Worm (Caenorhabditis elegans) whole organism, L1 larva: ENCODE data around the gene F10A3.12.

ENCODE experiments used
- C16A3.4 ChIP-seq: fragments of 150-350 bp; optimal IDR thresholded peaks from 2 replicates; lab custom pipeline; 2014; ENCODE audit warnings: missing biosample characterization, missing genetic modification characterization
- F16B12.6 ChIP-seq: fragments of 150-350 bp; optimal IDR thresholded peaks from 2 replicates; lab custom pipeline; 2014; ENCODE audit warnings: missing biosample characterization, missing genetic modification characterization
- aly-2 ChIP-seq: fragments of 150-350 bp; optimal IDR thresholded peaks from 2 replicates; lab custom pipeline; 2014; ENCODE audit warnings: missing biosample characterization, missing genetic modification characterization
- blmp-1 ChIP-seq: fragments of 150-350 bp; optimal IDR thresholded peaks from 2 replicates; lab custom pipeline; 2014; ENCODE audit warnings: missing biosample characterization, missing genetic modification characterization
- ceh-63 ChIP-seq: fragments of 200-800 bp; sonication (Bioruptor generic); optimal IDR thresholded peaks from 2 replicates; lab custom pipeline; 2018; ENCODE audit warnings: mild to moderate bottlenecking, missing genetic modification characterization, missing compliant biosample characterization
- ceh-88 ChIP-seq: fragments of 200-800 bp; sonication (Bioruptor generic); IDR thresholded peaks from 2 replicates; pipeline ENCODE4 v1.3.6; 2022; ENCODE audit warnings: missing genetic modification characterization, missing compliant biosample characterization
- ceh-90 ChIP-seq: sonication (generic microtip); optimal IDR thresholded peaks from 2 replicates; lab custom pipeline; 2016; ENCODE audit warnings: missing genetic modification characterization, missing compliant biosample characterization
- ces-1 ChIP-seq: fragments of 150-350 bp; optimal IDR thresholded peaks from 2 replicates; lab custom pipeline; 2014; ENCODE audit warnings: missing biosample characterization, missing genetic modification reagents, missing genetic modification characterization
- dpl-1 ChIP-seq, 3 experiments: fragments of 150-350 bp in 2 of 3; sonication (generic microtip) in 1 of 3; optimal IDR thresholded peaks; 2 replicates each; lab custom pipeline; 2014 to 2017; ENCODE audit warnings: missing biosample characterization in 3 of 3, missing genetic modification characterization in 3 of 3, missing genetic modification reagents in 3 of 3
- dsc-1 ChIP-seq: sonication (generic microtip); optimal IDR thresholded peaks from 2 replicates; lab custom pipeline; 2016; ENCODE audit warnings: mild to moderate bottlenecking, missing genetic modification characterization, missing compliant biosample characterization
- efl-1 ChIP-seq, 4 experiments: fragments of 150-350 bp; optimal IDR thresholded peaks in 3 of 4; peaks in 1 of 4; 1 replicate in 1 of 4; 2 replicates in 3 of 4; lab custom pipeline; 2014; ENCODE audit warnings: missing biosample characterization in 2 of 4, missing genetic modification characterization in 2 of 4, missing genetic modification reagents in 2 of 4
- efl-3 ChIP-seq: fragments of 200-800 bp; sonication (Bioruptor generic); optimal IDR thresholded peaks from 2 replicates; lab custom pipeline; 2018; ENCODE audit warnings: mild to moderate bottlenecking, missing genetic modification characterization, missing compliant biosample characterization
- egl-13 ChIP-seq: sonication (generic microtip); optimal IDR thresholded peaks from 2 replicates; lab custom pipeline; 2016; ENCODE audit warnings: missing genotype, missing genetic modification reagents, missing genetic modification characterization, missing compliant biosample characterization
- egl-27 ChIP-seq, 2 experiments: fragments of 150-350 bp in 1 of 2; sonication (generic microtip); optimal IDR thresholded peaks; 3 replicates each; lab custom pipeline; 2017 to 2018; ENCODE audit warnings: missing biosample characterization in 2 of 2, missing genetic modification characterization in 2 of 2, missing genetic modification reagents in 2 of 2
- elt-2 ChIP-seq: sonication (generic microtip); optimal IDR thresholded peaks from 2 replicates; lab custom pipeline; 2016; ENCODE audit warnings: missing genetic modification characterization, mild to moderate bottlenecking, inconsistent platforms, missing compliant biosample characterization, missing genetic modification reagents
- elt-3 ChIP-seq, 6 experiments: fragments of 150-350 bp in 1 of 6; sonication (generic microtip); optimal IDR thresholded peaks; 2 replicates each; lab custom pipeline; 2017 to 2018; ENCODE audit warnings: missing biosample characterization in 6 of 6, missing genetic modification characterization in 6 of 6, inconsistent platforms in 1 of 6
- fkh-8 ChIP-seq: sonication (generic microtip); optimal IDR thresholded peaks from 2 replicates; lab custom pipeline; 2016; ENCODE audit warnings: mild to moderate bottlenecking, missing genetic modification characterization, missing compliant biosample characterization
- fos-1 ChIP-seq: fragments of 150-350 bp; optimal IDR thresholded peaks from 2 replicates; lab custom pipeline; 2014; ENCODE audit warnings: missing biosample characterization, missing genetic modification characterization
- grh-1 ChIP-seq: fragments of 200-800 bp; sonication (Bioruptor generic); IDR thresholded peaks from 2 replicates; pipeline ENCODE4 v1.3.6; 2022; ENCODE audit warnings: missing genetic modification reagents, missing genetic modification characterization, missing compliant biosample characterization
- hpl-2 ChIP-seq: fragments of 150-350 bp; optimal IDR thresholded peaks from 2 replicates; lab custom pipeline; 2014; ENCODE audit warnings: missing biosample characterization, missing genetic modification reagents, missing genetic modification characterization
- irx-1 ChIP-seq: sonication (generic microtip); optimal IDR thresholded peaks from 2 replicates; lab custom pipeline; 2016; ENCODE audit warnings: missing genetic modification characterization, missing compliant biosample characterization
- lin-13 ChIP-seq: fragments of 150-350 bp; optimal IDR thresholded peaks from 2 replicates; lab custom pipeline; 2014; ENCODE audit warnings: missing biosample characterization, missing genetic modification reagents, missing genetic modification characterization
- lin-35 ChIP-seq, 2 experiments: fragments of 150-350 bp; optimal IDR thresholded peaks; 2 replicates each; lab custom pipeline; 2014; ENCODE audit warnings: missing biosample characterization in 2 of 2, missing genetic modification characterization in 2 of 2, missing genetic modification reagents in 2 of 2
- lir-3 ChIP-seq: sonication (generic microtip); optimal IDR thresholded peaks from 2 replicates; lab custom pipeline; 2016; ENCODE audit warnings: mild to moderate bottlenecking, missing genetic modification characterization, moderate library complexity, missing compliant biosample characterization; ENCODE audit not compliant: poor library complexity
- lsy-2 ChIP-seq, 2 experiments: fragments of 150-350 bp; optimal IDR thresholded peaks; 2 replicates each; lab custom pipeline; 2014; ENCODE audit warnings: missing biosample characterization in 2 of 2, missing genetic modification characterization in 2 of 2
- mep-1 ChIP-seq: fragments of 150-350 bp; optimal IDR thresholded peaks from 2 replicates; lab custom pipeline; 2014; ENCODE audit warnings: missing biosample characterization, missing genetic modification characterization
- nhr-12 ChIP-seq: sonication (generic microtip); optimal IDR thresholded peaks from 2 replicates; lab custom pipeline; 2017; ENCODE audit warnings: missing biosample characterization, missing genetic modification characterization
- nhr-19 ChIP-seq: fragments of 200-800 bp; sonication (Bioruptor generic); conservative IDR thresholded peaks from 2 replicates; pipeline ENCODE4 v1.3.6; 2022; ENCODE audit warnings: missing genetic modification characterization, missing compliant biosample characterization
- nhr-20 ChIP-seq: sonication (generic microtip); optimal IDR thresholded peaks from 2 replicates; lab custom pipeline; 2016; ENCODE audit warnings: mild to moderate bottlenecking, missing genetic modification characterization, missing compliant biosample characterization
- nhr-28 ChIP-seq: fragments of 150-350 bp; optimal IDR thresholded peaks from 2 replicates; lab custom pipeline; 2014; ENCODE audit warnings: missing biosample characterization, missing genetic modification characterization
- nhr-71 ChIP-seq: sonication (generic microtip); optimal IDR thresholded peaks from 2 replicates; lab custom pipeline; 2016; ENCODE audit warnings: mild to moderate bottlenecking, missing genetic modification characterization, moderate library complexity, missing compliant biosample characterization
- nhr-84 ChIP-seq: sonication (generic microtip); optimal IDR thresholded peaks from 2 replicates; lab custom pipeline; 2017; ENCODE audit warnings: missing biosample characterization, missing genetic modification characterization
- pag-3 ChIP-seq: sonication (generic microtip); optimal IDR thresholded peaks from 2 replicates; lab custom pipeline; 2017; ENCODE audit warnings: missing genetic modification characterization, mild to moderate bottlenecking, missing compliant biosample characterization, antibody characterized with exemption, borderline replicate concordance; ENCODE audit not compliant: insufficient read depth
- pax-3 ChIP-seq: fragments of 200-800 bp; sonication (Bioruptor generic); optimal IDR thresholded peaks from 2 replicates; lab custom pipeline; 2018; ENCODE audit warnings: mild to moderate bottlenecking, missing genetic modification characterization, moderate library complexity, missing compliant biosample characterization
- pqm-1 ChIP-seq: sonication (generic microtip); optimal IDR thresholded peaks from 3 replicates; lab custom pipeline; 2017; ENCODE audit warnings: missing biosample characterization, missing genetic modification characterization
- skn-1 ChIP-seq: fragments of 150-350 bp; optimal IDR thresholded peaks from 2 replicates; lab custom pipeline; 2014; ENCODE audit warnings: missing biosample characterization, missing genetic modification characterization
- snpc-4 ChIP-seq: fragments of 150-350 bp; optimal IDR thresholded peaks from 2 replicates; lab custom pipeline; 2014; ENCODE audit warnings: missing biosample characterization, missing genetic modification characterization
- swsn-7 ChIP-seq: sonication (generic microtip); optimal IDR thresholded peaks from 2 replicates; lab custom pipeline; 2016; ENCODE audit warnings: missing genetic modification characterization, missing compliant biosample characterization
- tbx-2 ChIP-seq: sonication (generic microtip); optimal IDR thresholded peaks from 2 replicates; lab custom pipeline; 2016; ENCODE audit warnings: missing genetic modification characterization, missing compliant biosample characterization
- unc-98 ChIP-seq: fragments of 200-800 bp; sonication (Bioruptor generic); IDR thresholded peaks from 2 replicates; pipeline ENCODE4 v1.3.6; 2022; ENCODE audit warnings: missing genetic modification characterization, missing compliant biosample characterization
- xbp-1 ChIP-seq: sonication (generic microtip); optimal IDR thresholded peaks from 2 replicates; lab custom pipeline; 2016; ENCODE audit warnings: missing genetic modification characterization, missing compliant biosample characterization
- zip-4 ChIP-seq: fragments of 200-800 bp; sonication (Bioruptor generic); optimal IDR thresholded peaks from 2 replicates; lab custom pipeline; 2018; ENCODE audit warnings: mild to moderate bottlenecking, missing genetic modification characterization, moderate library complexity, missing compliant biosample characterization
- ztf-11 ChIP-seq, 2 experiments: sonication (generic microtip); optimal IDR thresholded peaks; 2 replicates each; lab custom pipeline; 2016 to 2017; ENCODE audit warnings: missing genetic modification characterization in 2 of 2, missing biosample characterization in 1 of 2, missing compliant biosample characterization in 1 of 2
- ztf-4 ChIP-seq: fragments of 150-350 bp; optimal IDR thresholded peaks from 2 replicates; lab custom pipeline; 2014; ENCODE audit warnings: missing biosample characterization, missing genetic modification characterization

F10A3.12 gene

DNA sequence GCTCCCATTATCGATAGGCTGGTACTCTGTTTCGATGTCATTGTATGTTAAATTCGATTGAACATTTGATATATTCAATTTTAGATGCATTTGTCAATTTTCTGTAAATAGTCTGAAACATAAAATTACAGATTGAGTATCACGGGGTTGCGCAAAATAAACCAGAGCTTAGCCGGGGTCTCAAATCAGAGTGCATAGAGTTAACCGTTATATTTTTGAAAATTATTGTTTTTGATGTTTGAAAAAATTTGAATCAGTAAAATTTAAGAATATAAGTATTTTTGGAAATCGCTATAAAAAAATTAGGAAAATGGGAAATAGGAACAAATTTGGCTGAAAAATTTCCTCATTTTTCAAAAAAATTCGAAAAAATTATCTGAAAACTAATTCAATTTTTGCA lies 4.2 kb upstream of the F10A3.12 start, which contains the start of gene F10A3.17:
F10A3.17 (minus strand) TSS at position 101 of the 400 bp plus-strand sequence.
- no peak for TF ChIP-seq lir-3 (tag; lab: Kevin White, UChicago)
- no peak for TF ChIP-seq ceh-63
- no peak for TF ChIP-seq dsc-1 (tag; lab: Kevin White, UChicago)
- no peak for TF ChIP-seq nhr-84 (tag; lab: Kevin White, UChicago)
- TF ChIP-seq mep-1 = no peak
- no peak for TF ChIP-seq lin-35 (GFP tag; optimal IDR thresholded peaks at IDR 0.05; lab: Kevin White, UChicago)
- no peak for TF ChIP-seq egl-27 (tag; optimal IDR thresholded peaks at IDR 0.05; lab: Kevin White, UChicago)
- TF ChIP-seq nhr-12 (tag; lab: Kevin White, UChicago) = no peak
- no peak for TF ChIP-seq ceh-90 (tag; lab: Kevin White, UChicago)

- TF ChIP-seq ceh-88 (no peak), swsn-7 (tag; lab: Kevin White, UChicago) (no peak), zip-4 (GFP tag; lab: Kevin White, UChicago) (peak; percentile 79), pax-3 (no peak), lin-13 (GFP tag; lab: Kevin White, UChicago) (no peak), fos-1 (tag; lab: Kevin White, UChicago) (no peak), tbx-2 (no peak), C16A3.4 (tag; lab: Kevin White, UChicago) (no peak), efl-1 (optimal IDR thresholded peaks at IDR 0.05; lab: Kevin White, UChicago) (peak in 1 of 2 experiments; percentile 9), efl-1 (GFP tag; optimal IDR thresholded peaks at IDR 0.05 in 1 of 2; lab: Kevin White, UChicago) (peak in 1 of 2 experiments; percentile 4), nhr-28 (no peak), skn-1 (tag; lab: Kevin White, UChicago) (peak; percentile 2), pqm-1 (tag; lab: Kevin White, UChicago) (no peak), snpc-4 (tag; lab: Kevin White, UChicago) (peak; percentile 2), ztf-11 (tag; optimal IDR thresholded peaks at IDR 0.05; lab: Kevin White, UChicago) (no peak), fkh-8 (tag; lab: Kevin White, UChicago) (no peak), unc-98 (GFP tag; lab: Robert Waterston, UW) (no peak), aly-2 (tag; lab: Kevin White, UChicago) (no peak), pag-3 (tag; lab: Kevin White, UChicago) (no peak), grh-1 (GFP tag; lab: Robert Waterston, UW) (no peak), dpl-1 (GFP tag; optimal IDR thresholded peaks at IDR 0.05; lab: Kevin White, UChicago) (no peak), nhr-20 (no peak), nhr-84 (tag; lab: Kevin White, UChicago) (no peak), elt-2 (peak; percentile 24), xbp-1 (tag; lab: Kevin White, UChicago) (no peak), blmp-1 (tag; lab: Kevin White, UChicago) (no peak), elt-3 (tag; optimal IDR thresholded peaks at IDR 0.05; lab: Kevin White, UChicago) (no peak), irx-1 (tag; lab: Kevin White, UChicago) (no peak), F16B12.6 (no peak)
- TF ChIP-seq, all 84 proteins: peak for 5
Observed at ce11 chrV:16160087-16160486, 3.7 kb upstream of the F10A3.12 start.

DNA sequence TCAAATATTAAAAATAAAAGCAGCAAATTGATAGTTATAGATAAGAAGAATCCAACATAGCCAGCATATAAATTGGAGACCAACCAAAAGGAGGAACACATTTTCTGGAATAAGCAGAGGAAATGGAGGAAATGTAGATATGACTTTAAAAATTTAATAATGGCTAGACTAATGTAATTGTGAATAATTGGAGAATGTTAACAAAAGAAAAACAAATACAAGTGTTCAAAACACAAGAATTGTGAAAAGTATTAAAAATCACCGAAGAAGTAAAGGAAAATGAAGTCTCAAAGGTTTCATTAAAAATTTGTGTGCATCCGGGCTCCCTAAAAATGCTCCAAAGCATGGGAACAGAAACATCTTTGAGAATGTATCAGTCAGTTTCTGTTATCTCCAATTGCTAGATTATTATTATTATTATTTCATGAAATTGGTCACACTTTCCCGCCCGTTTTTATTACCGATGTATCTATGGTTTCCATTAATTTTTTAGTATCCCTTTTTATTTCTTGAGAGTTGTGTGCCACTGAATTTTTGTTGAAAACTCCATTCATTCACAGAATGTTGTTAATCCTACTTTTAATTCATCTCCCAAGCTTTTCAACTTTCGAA lies 1.6 kb upstream of the F10A3.12 start, which contains the start of the genes str-109 and F10A3.11:
str-109 (minus strand) TSS at position 101 of the 612 bp plus-strand sequence.
F10A3.11 (plus strand) TSS at position 562 of the 612 bp plus-strand sequence.
- no peak for TF ChIP-seq snpc-4 (tag; lab: Kevin White, UChicago)
- no peak for TF ChIP-seq lsy-2 (tag; optimal IDR thresholded peaks at IDR 0.05; lab: Kevin White, UChicago)
- no peak for TF ChIP-seq hpl-2 (GFP tag; lab: Kevin White, UChicago)
- no peak for TF ChIP-seq efl-3 (GFP tag; lab: Kevin White, UChicago)
- no peak for TF ChIP-seq pqm-1 (tag; lab: Kevin White, UChicago)
- no peak for TF ChIP-seq nhr-71 (tag; lab: Kevin White, UChicago)
- TF ChIP-seq tbx-2 = no peak
- no peak for TF ChIP-seq skn-1 (tag; lab: Kevin White, UChicago)
- TF ChIP-seq ces-1 (GFP tag; lab: Kevin White, UChicago) = no peak
- TF ChIP-seq ztf-4 (tag; lab: Kevin White, UChicago) = no peak
- no peak for TF ChIP-seq egl-13 (tag; lab: Kevin White, UChicago)
- no peak for TF ChIP-seq zip-4 (GFP tag; lab: Kevin White, UChicago)
- no peak for TF ChIP-seq swsn-7 (tag; lab: Kevin White, UChicago)
- no peak for TF ChIP-seq blmp-1 (tag; lab: Kevin White, UChicago)
- TF ChIP-seq xbp-1 (tag; lab: Kevin White, UChicago) = no peak
- no peak for TF ChIP-seq nhr-20
- no peak for TF ChIP-seq nhr-19 (GFP tag; lab: Robert Waterston, UW)
- TF ChIP-seq lin-35 (GFP tag; optimal IDR thresholded peaks at IDR 0.05; lab: Kevin White, UChicago) = no peak
